Fruit fly (Drosophila melanogaster) whole organism, embryonic: Measurements from ENCODE around the gene MED19.

Experiments used
- Ada2b ChIP-seq: fragments of 200-800 bp; sonication (Bioruptor generic); IDR thresholded peaks from 2 replicates; pipeline ENCODE4 v1.3.6; 2022; ENCODE audit warnings: missing biosample characterization, missing genetic modification characterization
- CG11695 ChIP-seq: fragments of 200-800 bp; sonication (Bioruptor generic); IDR thresholded peaks from 3 replicates; pipeline ENCODE4 v1.3.6; 2022; ENCODE audit warnings: missing biosample characterization, missing genetic modification characterization
- CG12659 ChIP-seq: fragments of 200-800 bp; sonication (Bioruptor generic); optimal IDR thresholded peaks from 3 replicates; lab custom pipeline; 2017; ENCODE audit warnings: mild to moderate bottlenecking, missing biosample characterization, missing genetic modification reagents, missing genetic modification characterization
- CG13775 ChIP-seq: fragments of 200-800 bp; sonication (Bioruptor generic); optimal IDR thresholded peaks from 3 replicates; lab custom pipeline; 2017; ENCODE audit warnings: missing biosample characterization, mild to moderate bottlenecking, missing genetic modification characterization
- CG13894 ChIP-seq: fragments of 200-800 bp; sonication (Bioruptor generic); optimal IDR thresholded peaks from 3 replicates; lab custom pipeline; 2018; ENCODE audit warnings: missing biosample characterization, mild to moderate bottlenecking, missing genetic modification characterization, moderate library complexity
- CG14667 ChIP-seq: fragments of 200-800 bp; sonication (Bioruptor generic); IDR thresholded peaks from 2 replicates; pipeline ENCODE4 v1.3.6; 2022; ENCODE audit warnings: missing biosample characterization, missing genetic modification characterization
- CG14710 ChIP-seq: fragments of 200-800 bp; sonication (Bioruptor generic); optimal IDR thresholded peaks from 3 replicates; lab custom pipeline; 2019; ENCODE audit warnings: missing biosample characterization, mild to moderate bottlenecking, missing genetic modification characterization, moderate library complexity
- CG18476 ChIP-seq: fragments of 200-800 bp; sonication (Bioruptor generic); optimal IDR thresholded peaks from 2 replicates; lab custom pipeline; 2016; ENCODE audit warnings: missing biosample characterization, mild to moderate bottlenecking, missing genetic modification characterization
- CG31441 ChIP-seq: fragments of 200-800 bp; sonication (Bioruptor generic); IDR thresholded peaks from 2 replicates; pipeline ENCODE4 v1.3.6; 2022; ENCODE audit warnings: missing biosample characterization, missing genetic modification characterization
- CG32767 ChIP-seq: fragments of 200-800 bp; sonication (Bioruptor generic); IDR thresholded peaks from 2 replicates; pipeline ENCODE4 v1.3.6; 2022; ENCODE audit warnings: missing biosample characterization, missing genetic modification characterization
- CG34422 ChIP-seq: fragments of 200-800 bp; sonication (Bioruptor generic); IDR thresholded peaks from 3 replicates; pipeline ENCODE4 v1.3.6; 2022; ENCODE audit warnings: missing biosample characterization, missing genetic modification characterization
- CG9876 ChIP-seq: fragments of 200-800 bp; sonication (Bioruptor generic); optimal IDR thresholded peaks from 2 replicates; lab custom pipeline; 2016; ENCODE audit warnings: missing biosample characterization, missing genetic modification characterization
- CoRest ChIP-seq: fragments of 200-800 bp; sonication (Bioruptor generic); optimal IDR thresholded peaks from 3 replicates; lab custom pipeline; 2018; ENCODE audit warnings: missing biosample characterization, mild to moderate bottlenecking, missing genetic modification characterization, moderate library complexity
- Dip2 ChIP-seq: fragments of 200-800 bp; sonication (Bioruptor generic); IDR thresholded peaks from 2 replicates; pipeline ENCODE4 v1.3.6; 2022; ENCODE audit warnings: missing biosample characterization, missing genetic modification characterization
- E2f2 ChIP-seq: fragments of 200-800 bp; sonication (Bioruptor generic); IDR thresholded peaks from 2 replicates; pipeline ENCODE4 v1.3.6; 2022; ENCODE audit warnings: missing biosample characterization, missing genetic modification characterization
- Fer1 ChIP-seq: fragments of 200-800 bp; sonication (Bioruptor generic); optimal IDR thresholded peaks from 2 replicates; lab custom pipeline; 2017; ENCODE audit warnings: missing biosample characterization, mild to moderate bottlenecking, missing genetic modification characterization
- Fer3 ChIP-seq: fragments of 200-800 bp; sonication (Bioruptor generic); optimal IDR thresholded peaks from 2 replicates; lab custom pipeline; 2018; ENCODE audit warnings: missing biosample characterization, mild to moderate bottlenecking, missing genetic modification characterization, moderate library complexity
- GATAe ChIP-seq: fragments of 200-800 bp; sonication (Bioruptor generic); conservative IDR thresholded peaks from 2 replicates; pipeline ENCODE4 v1.3.6; 2022; ENCODE audit warnings: missing biosample characterization, missing genetic modification characterization
- HHEX ChIP-seq: fragments of 200-800 bp; sonication (Bioruptor generic); optimal IDR thresholded peaks from 3 replicates; lab custom pipeline; 2017; ENCODE audit warnings: missing biosample characterization, mild to moderate bottlenecking, missing genetic modification characterization, missing genetic modification reagents
- Hey ChIP-seq: fragments of 200-800 bp; sonication (Bioruptor generic); optimal IDR thresholded peaks from 3 replicates; lab custom pipeline; 2018; ENCODE audit warnings: missing biosample characterization, mild to moderate bottlenecking, missing genetic modification characterization
- Oaz ChIP-seq: fragments of 200-800 bp; sonication (Bioruptor generic); IDR thresholded peaks from 2 replicates; pipeline ENCODE4 v1.3.6; 2022; ENCODE audit warnings: missing biosample characterization, missing genetic modification characterization
- Opbp ChIP-seq: fragments of 200-800 bp; sonication (Bioruptor generic); IDR thresholded peaks from 3 replicates; pipeline ENCODE4 v1.3.6; 2022; ENCODE audit warnings: missing biosample characterization, missing genetic modification characterization; ENCODE audit not compliant: partially characterized antibody
- Ptx1 ChIP-seq: fragments of 200-800 bp; sonication (Bioruptor generic); IDR thresholded peaks from 2 replicates; pipeline ENCODE4 v1.3.6; 2022; ENCODE audit warnings: missing biosample characterization, missing genetic modification characterization
- Sin3A ChIP-seq: fragments of >200 bp; optimal IDR thresholded peaks from 2 replicates; lab custom pipeline; 2018
- Taf1 ChIP-seq: fragments of 200-800 bp; sonication (Bioruptor generic); IDR thresholded peaks from 2 replicates; pipeline ENCODE4 v1.3.6; 2022; ENCODE audit warnings: missing biosample characterization, missing genetic modification characterization
- al ChIP-seq: fragments of 200-800 bp; sonication (Bioruptor generic); IDR thresholded peaks from 2 replicates; pipeline ENCODE4 v1.3.6; 2022; ENCODE audit warnings: missing biosample characterization, missing genetic modification characterization
- ara ChIP-seq: fragments of 200-800 bp; sonication (Bioruptor generic); IDR thresholded peaks from 2 replicates; pipeline ENCODE4 v1.3.6; 2022; ENCODE audit warnings: missing biosample characterization, missing genetic modification characterization
- br ChIP-seq: fragments of >200 bp; optimal IDR thresholded peaks from 2 replicates; lab custom pipeline; 2017
- bsh ChIP-seq, 2 experiments: fragments of 200-800 bp; sonication (Bioruptor generic); optimal IDR thresholded peaks; 2 replicates each; lab custom pipeline; 2017 to 2018; ENCODE audit warnings: mild to moderate bottlenecking in 2 of 2, missing biosample characterization in 2 of 2, missing genetic modification characterization in 2 of 2, moderate library complexity in 1 of 2
- cato ChIP-seq: fragments of 200-800 bp; sonication (Bioruptor generic); optimal IDR thresholded peaks from 2 replicates; lab custom pipeline; 2016; ENCODE audit warnings: missing biosample characterization, missing genetic modification characterization, borderline replicate concordance
- crc ChIP-seq: fragments of 200-800 bp; sonication (Bioruptor generic); optimal IDR thresholded peaks from 2 replicates; lab custom pipeline; 2016; ENCODE audit warnings: missing biosample characterization, missing genetic modification characterization
- crp ChIP-seq, 2 experiments: fragments of 200-800 bp; sonication (Bioruptor generic); optimal IDR thresholded peaks; 2 replicates in 1 of 2; 3 replicates in 1 of 2; lab custom pipeline; 2017; ENCODE audit warnings: missing biosample characterization in 2 of 2, missing genetic modification characterization in 2 of 2, mild to moderate bottlenecking in 1 of 2, moderate library complexity in 1 of 2
- ewg ChIP-seq: fragments of 200-800 bp; sonication (Bioruptor generic); optimal IDR thresholded peaks from 3 replicates; lab custom pipeline; 2017; ENCODE audit warnings: mild to moderate bottlenecking, missing biosample characterization, missing genetic modification reagents, missing genetic modification characterization
- exex ChIP-seq: fragments of 200-800 bp; sonication (Bioruptor generic); optimal IDR thresholded peaks from 4 replicates; lab custom pipeline; 2018; ENCODE audit warnings: missing biosample characterization, mild to moderate bottlenecking, missing genetic modification characterization, moderate library complexity
- fd3F ChIP-seq: fragments of 200-800 bp; sonication (Bioruptor generic); optimal IDR thresholded peaks from 2 replicates; lab custom pipeline; 2018; ENCODE audit warnings: missing biosample characterization, mild to moderate bottlenecking, missing genetic modification characterization, moderate library complexity
- gt ChIP-seq: fragments of 200-800 bp; sonication (Bioruptor generic); IDR thresholded peaks from 2 replicates; pipeline ENCODE4 v1.3.6; 2022; ENCODE audit warnings: missing biosample characterization, missing genetic modification characterization
- hbn ChIP-seq: fragments of 200-800 bp; sonication (Bioruptor generic); IDR thresholded peaks from 2 replicates; pipeline ENCODE4 v1.3.6; 2022; ENCODE audit warnings: missing biosample characterization, missing genetic modification characterization; ENCODE audit not compliant: partially characterized antibody
- kay ChIP-seq: fragments of 200-800 bp; sonication (Bioruptor generic); optimal IDR thresholded peaks from 2 replicates; lab custom pipeline; 2016; ENCODE audit warnings: missing biosample characterization, missing genetic modification characterization
- prd ChIP-seq, 3 experiments: fragments of >200 bp in 2 of 3; fragments of 200-800 bp in 1 of 3; sonication (Bioruptor generic) in 1 of 3; optimal IDR thresholded peaks in 2 of 3; IDR thresholded peaks in 1 of 3; 2 replicates in 2 of 3; 3 replicates in 1 of 3; pipeline versions ENCODE4 v1.3.6 to Lab custom; 2017 to 2022; ENCODE audit warnings: missing biosample characterization in 1 of 3, missing genetic modification characterization in 1 of 3
- sd ChIP-seq: fragments of 200-800 bp; sonication (Bioruptor generic); optimal IDR thresholded peaks from 3 replicates; lab custom pipeline; 2018; ENCODE audit warnings: missing biosample characterization, mild to moderate bottlenecking, missing genetic modification characterization, moderate library complexity
- sens-2 ChIP-seq: fragments of 200-800 bp; sonication (Bioruptor generic); IDR thresholded peaks from 2 replicates; pipeline ENCODE4 v1.3.6; 2022; ENCODE audit warnings: missing biosample characterization, missing genetic modification characterization
- stc ChIP-seq: fragments of 200-800 bp; sonication (Bioruptor generic); IDR thresholded peaks from 2 replicates; pipeline ENCODE4 v1.3.6; 2022; ENCODE audit warnings: missing biosample characterization, missing genetic modification characterization
- tap ChIP-seq: fragments of 200-800 bp; optimal IDR thresholded peaks from 3 replicates; lab custom pipeline; 2019; ENCODE audit warnings: missing biosample characterization, mild to moderate bottlenecking, missing genetic modification characterization, moderate library complexity
- toy ChIP-seq: fragments of 200-800 bp; sonication (Bioruptor generic); IDR thresholded peaks from 2 replicates; pipeline ENCODE4 v1.3.6; 2022; ENCODE audit warnings: missing biosample characterization, missing genetic modification characterization
- ttk ChIP-seq: fragments of 200-800 bp; sonication (Bioruptor generic); IDR thresholded peaks from 2 replicates; pipeline ENCODE4 v2.1.2; 2022; ENCODE audit warnings: missing biosample characterization, missing genetic modification characterization
- twi ChIP-seq: fragments of 200-800 bp; optimal IDR thresholded peaks from 2 replicates; lab custom pipeline; 2019; ENCODE audit warnings: missing biosample characterization, mild to moderate bottlenecking, missing genetic modification characterization, moderate library complexity
- tx ChIP-seq: fragments of 200-800 bp; sonication (Bioruptor generic); optimal IDR thresholded peaks from 2 replicates; lab custom pipeline; 2016; ENCODE audit warnings: missing biosample characterization, missing genetic modification characterization
- yki ChIP-seq: fragments of >200 bp; optimal IDR thresholded peaks from 3 replicates; lab custom pipeline; 2018
- zf30C ChIP-seq: fragments of 200-800 bp; sonication (Bioruptor generic); optimal IDR thresholded peaks from 3 replicates; lab custom pipeline; 2018; ENCODE audit warnings: missing biosample characterization, mild to moderate bottlenecking, missing genetic modification characterization

MED19 gene

DNA sequence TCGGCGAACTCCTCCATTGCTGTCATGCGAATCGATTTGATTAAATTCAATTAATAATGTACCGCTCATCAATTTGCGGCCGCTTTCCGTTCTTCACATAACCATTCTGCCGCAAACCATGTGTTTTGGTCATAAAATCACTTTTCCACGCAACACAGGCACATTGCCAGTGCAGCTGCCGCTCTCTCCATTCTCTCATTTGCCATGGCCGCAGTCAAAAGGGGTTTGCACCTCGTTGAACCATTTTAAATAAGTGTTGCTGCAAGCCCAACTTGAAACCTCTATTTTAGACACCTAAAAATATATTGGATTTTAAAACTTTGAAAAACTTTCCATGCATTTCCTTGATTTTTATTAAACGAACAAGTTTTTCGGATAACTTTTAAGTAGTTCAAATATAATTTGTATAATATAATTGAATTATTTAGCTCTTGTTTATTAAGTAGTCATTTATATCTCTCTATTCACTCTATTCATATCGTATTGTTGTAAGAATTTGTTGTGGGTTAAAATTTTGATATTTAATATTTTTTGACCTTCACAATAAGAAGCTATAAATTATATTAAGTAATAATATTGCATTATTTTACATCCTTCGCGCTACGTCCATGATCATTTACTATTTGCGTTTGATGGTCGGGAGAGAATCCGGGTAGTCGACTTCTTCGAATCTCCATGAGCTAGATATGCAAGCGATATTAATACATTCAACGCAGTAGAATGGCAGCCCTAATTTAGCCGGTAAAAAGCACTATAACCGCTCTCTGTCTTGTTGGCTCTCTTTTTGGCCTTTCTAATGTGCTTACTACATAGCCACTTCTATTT, 10.6 kb upstream of the MED19 start, which contains the start of gene CG5535 (continued):
- TF ChIP-seq CG13894 (tag; lab: Kevin White, UChicago) (peak; percentile 40), Sin3A (no peak), ara (peak; percentile 62), CG34422 (peak; percentile 62), br (lab: Kevin White, UChicago) (no peak), kay (GFP tag; lab: Kevin White, UChicago) (peak; percentile 37), tx (no peak), Fer3 (tag; lab: Kevin White, UChicago) (peak; percentile 48), Ada2b (GFP tag; lab: Robert Waterston, UW) (peak; percentile 33), Ptx1 (GFP tag; lab: Robert Waterston, UW) (peak; percentile 60), exex (tag; lab: Kevin White, UChicago) (peak; percentile 24), GATAe (GFP tag; lab: Robert Waterston, UW) (no peak; the same call in 1 of the 2 replicates), Opbp (GFP tag; lab: Robert Waterston, UW) (no peak), Taf1 (GFP tag; lab: Robert Waterston, UW) (peak; percentile 49), Dip2 (GFP tag; lab: Robert Waterston, UW) (no peak), CG12659 (GFP tag; lab: Kevin White, UChicago) (peak; percentile 93), Hey (no peak), tap (tag; lab: Kevin White, UChicago) (peak; percentile 65), ttk (peak; percentile 54), CG14667 (peak; percentile 49), CG13775 (GFP tag; lab: Kevin White, UChicago) (peak; percentile 91), yki (lab: Kevin White, UChicago) (no peak), CG32767 (GFP tag; lab: Robert Waterston, UW) (0 out of 2 replicates have a peak, but pooled peaks have one; percentile 15), crp (GFP tag; optimal IDR thresholded peaks at IDR 0.05; lab: Kevin White, UChicago) (peak in 1 of 2 experiments; percentile 21), sd (peak; percentile 28), E2f2 (GFP tag; lab: Robert Waterston, UW) (peak; percentile 37; the same call in 1 of the 2 replicates), toy (GFP tag; lab: Robert Waterston, UW) (no peak; the same call in 1 of the 2 replicates), CG11695 (peak; percentile 44; the same call in 1 of the 3 replicates), crc (GFP tag; lab: Kevin White, UChicago) (peak; percentile 28), al (peak; percentile 40; the same call in 1 of the 2 replicates), Oaz (peak; percentile 47), fd3F (GFP tag; lab: Kevin White, UChicago) (peak; percentile 67), Fer1 (GFP tag; lab: Kevin White, UChicago) (peak; percentile 48), hbn (no peak), twi (tag; lab: Kevin White, UChicago) (peak; percentile 71), gt (GFP tag; lab: Robert Waterston, UW) (no peak; the same call in 1 of the 2 replicates), CG14710 (tag; lab: Kevin White, UChicago) (peak; percentile 92), ewg (GFP tag; lab: Kevin White, UChicago) (peak; percentile 63), HHEX (GFP tag; lab: Kevin White, UChicago) (peak; percentile 66), zf30C (GFP tag; lab: Kevin White, UChicago) (no peak), bsh (GFP tag; optimal IDR thresholded peaks at IDR 0.05; lab: Kevin White, UChicago) (peak; percentile 68 to 81), sens-2 (GFP tag; lab: Robert Waterston, UW) (no peak), cato (peak; percentile 69), CG31441 (GFP tag; lab: Robert Waterston, UW) (peak; percentile 89), CoRest (peak; percentile 93), stc (peak; percentile 53), prd (optimal IDR thresholded peaks at IDR 0.05; lab: Kevin White, UChicago) (no peak), prd (GFP tag; IDR thresholded peaks at IDR 0.05; lab: Robert Waterston, UW) (peak; percentile 62), CG18476 (GFP tag; lab: Kevin White, UChicago) (peak; percentile 42), CG9876 (GFP tag; lab: Kevin White, UChicago) (peak; percentile 28)
